Fruit fly (Drosophila melanogaster): ENCODE results near the gene CG17544.

CG17544 gene

dm6 chr2L:19342018-19342417 is 56.3 kb downstream of the CG17544 start:
- peak; percentile 12 for TF ChIP-seq ey (GFP tag; optimal IDR thresholded peaks at IDR 0.05)
- TF ChIP-seq Myc (optimal IDR thresholded peaks at IDR 0.05): no peak
- no peak for TF ChIP-seq Sp1 (GFP tag; optimal IDR thresholded peaks at IDR 0.05)
- TF ChIP-seq h (GFP tag; optimal IDR thresholded peaks at IDR 0.05): peak; percentile 9
- no peak for TF ChIP-seq Hr78 (GFP tag; optimal IDR thresholded peaks at IDR 0.05)
- TF ChIP-seq Mio (GFP tag; optimal IDR thresholded peaks at IDR 0.05): no peak
- no peak for TF ChIP-seq OdsH (GFP tag; optimal IDR thresholded peaks at IDR 0.05)
- no peak for TF ChIP-seq woc (GFP tag; optimal IDR thresholded peaks at IDR 0.05)
- TF ChIP-seq N (GFP tag; optimal IDR thresholded peaks at IDR 0.05): no peak
- no peak for TF ChIP-seq dsf (GFP tag; optimal IDR thresholded peaks at IDR 0.05; ENCODE audit: borderline replicate concordance)
- no peak for TF ChIP-seq sv (GFP tag; optimal IDR thresholded peaks at IDR 0.05)
- TF ChIP-seq Hnf4 (GFP tag; optimal IDR thresholded peaks at IDR 0.05): peak; percentile 1
- no peak for TF ChIP-seq Dfd (GFP tag; optimal IDR thresholded peaks at IDR 0.05)
- no peak for TF ChIP-seq Hr83 (GFP tag; optimal IDR thresholded peaks at IDR 0.05; ENCODE audit: poor library complexity, severe bottlenecking)
- no peak for TF ChIP-seq psq (GFP tag; optimal IDR thresholded peaks at IDR 0.05)
- peak; percentile 1 for TF ChIP-seq rgr (GFP tag; optimal IDR thresholded peaks at IDR 0.05)
- no peak for TF ChIP-seq GATAd (GFP tag; optimal IDR thresholded peaks at IDR 0.05)
- no peak for TF ChIP-seq CrebA (GFP tag; optimal IDR thresholded peaks at IDR 0.05; ENCODE audit: borderline replicate concordance)
- TF ChIP-seq brk (GFP tag; optimal IDR thresholded peaks at IDR 0.05): no peak
- TF ChIP-seq Vsx2 (GFP tag; optimal IDR thresholded peaks at IDR 0.05; ENCODE audit: partially characterized antibody): no peak
- TF ChIP-seq CG9705 (GFP tag; optimal IDR thresholded peaks at IDR 0.05): no peak
- TF ChIP-seq br (GFP tag; optimal IDR thresholded peaks at IDR 0.05): no peak
- no peak for TF ChIP-seq usp (GFP tag; optimal IDR thresholded peaks at IDR 0.05)
- no peak for TF ChIP-seq jim (GFP tag; optimal IDR thresholded peaks at IDR 0.05)
- TF ChIP-seq Jra (GFP tag; optimal IDR thresholded peaks at IDR 0.05): no peak
- TF ChIP-seq tai (GFP tag; optimal IDR thresholded peaks at IDR 0.05): no peak
- no peak for TF ChIP-seq Abd-B (GFP tag; optimal IDR thresholded peaks at IDR 0.05)
- TF ChIP-seq lola (GFP tag; optimal IDR thresholded peaks at IDR 0.05): no peak
- no peak for TF ChIP-seq Dif (GFP tag; optimal IDR thresholded peaks at IDR 0.05; ENCODE audit: partially characterized antibody)
- TF ChIP-seq CG32264 (GFP tag; optimal IDR thresholded peaks at IDR 0.05): no peak
- TF ChIP-seq dmrt93B (GFP tag; optimal IDR thresholded peaks at IDR 0.05): no peak
- peak; percentile 20 for TF ChIP-seq fru (GFP tag; optimal IDR thresholded peaks at IDR 0.05)
- TF ChIP-seq dl (GFP tag; optimal IDR thresholded peaks at IDR 0.05; ENCODE audit: insufficient read depth in 1 of 2, partially characterized antibody in 2 of 2): no peak
- no peak for TF ChIP-seq pan (optimal IDR thresholded peaks at IDR 0.05)
- peak; percentile 16 for TF ChIP-seq HLH106 (tag; optimal IDR thresholded peaks at IDR 0.05)
- TF ChIP-seq Rel (GFP tag; optimal IDR thresholded peaks at IDR 0.05): no peak
- TF ChIP-seq Rel (tag; optimal IDR thresholded peaks at IDR 0.05): no peak
- TF ChIP-seq foxo (GFP tag; optimal IDR thresholded peaks at IDR 0.05): peak in 1 of 2 experiments; percentile 10

- TF ChIP-seq foxo (GFP tag; optimal IDR thresholded peaks at IDR 0.05): no peak
- TF ChIP-seq br (GFP tag; optimal IDR thresholded peaks at IDR 0.05): no peak
- TF ChIP-seq N (GFP tag; optimal IDR thresholded peaks at IDR 0.05): no peak
- TF ChIP-seq sage (GFP tag; optimal IDR thresholded peaks at IDR 0.05): no peak
- TF ChIP-seq Vsx2 (GFP tag; optimal IDR thresholded peaks at IDR 0.05; ENCODE audit: partially characterized antibody): no peak
- TF ChIP-seq jim (GFP tag; optimal IDR thresholded peaks at IDR 0.05): no peak
- TF ChIP-seq Hnf4 (GFP tag; optimal IDR thresholded peaks at IDR 0.05): no peak
- TF ChIP-seq OdsH (GFP tag; optimal IDR thresholded peaks at IDR 0.05): no peak
- no peak for TF ChIP-seq sv (GFP tag; optimal IDR thresholded peaks at IDR 0.05)
- TF ChIP-seq woc (GFP tag; optimal IDR thresholded peaks at IDR 0.05): no peak
- TF ChIP-seq tai (GFP tag; optimal IDR thresholded peaks at IDR 0.05): no peak
- no peak for TF ChIP-seq Dif (GFP tag; optimal IDR thresholded peaks at IDR 0.05; ENCODE audit: partially characterized antibody)
These were observed 57.1 kb downstream of the CG17544 start for dm6 chr2L:19341074-19341806.
